Worm (Caenorhabditis elegans): ENCODE measurements around the gene T21C12.8.

Gene T21C12.8

ce11 chrIII:10595066-10595465 lies 42.2 kb upstream of the T21C12.8 start, which contains the start of gene Y45F3A.9:
TSS of gene Y45F3A.9 (minus strand) at chrIII:10595166.
- TF ChIP-seq mxl-1 (tag; optimal IDR thresholded peaks at IDR 0.05) (no peak), ceh-27 (GFP tag; optimal IDR thresholded peaks at IDR 0.05) (no peak), madf-6 (GFP tag; IDR thresholded peaks at IDR 0.05) (no peak), zfh-2 (GFP tag; conservative IDR thresholded peaks at IDR 0.05) (no peak), atf-7 (tag; optimal IDR thresholded peaks at IDR 0.05) (no peak), attf-5 (GFP tag; optimal IDR thresholded peaks at IDR 0.05) (no peak), ztf-6 (GFP tag; IDR thresholded peaks at IDR 0.05) (no peak), F57A8.1 (GFP tag; optimal IDR thresholded peaks at IDR 0.05) (no peak), aptf-2 (GFP tag; conservative IDR thresholded peaks at IDR 0.05) (no peak), madf-3 (GFP tag; IDR thresholded peaks at IDR 0.05) (no peak), F55B11.4 (tag; optimal IDR thresholded peaks at IDR 0.05; ENCODE audit: borderline replicate concordance, insufficient read depth) (no peak), F10E7.11 (tag; optimal IDR thresholded peaks at IDR 0.05) (no peak), madf-10 (tag; optimal IDR thresholded peaks at IDR 0.05) (no peak), T07F8.4 (tag; optimal IDR thresholded peaks at IDR 0.05) (no peak), dpff-1 (tag; optimal IDR thresholded peaks at IDR 0.05) (no peak), ama-1 (optimal IDR thresholded peaks at IDR 0.05) (no peak), ama-1 (GFP tag; optimal IDR thresholded peaks at IDR 0.05) (no peak)

- TF ChIP-seq ZK185.1 (tag; optimal IDR thresholded peaks at IDR 0.05; ENCODE audit: poor library complexity, severe bottlenecking): no peak
- TF ChIP-seq madf-3 (GFP tag; IDR thresholded peaks at IDR 0.05): no peak
- TF ChIP-seq unc-62 (GFP tag; optimal IDR thresholded peaks at IDR 0.05): no peak
- no peak for TF ChIP-seq ets-4 (GFP tag; optimal IDR thresholded peaks at IDR 0.05)
- no peak for TF ChIP-seq unc-130 (GFP tag; optimal IDR thresholded peaks at IDR 0.05)
- no peak for TF ChIP-seq fkh-3 (tag; optimal IDR thresholded peaks at IDR 0.05)
- no peak for TF ChIP-seq rpc-1 (optimal IDR thresholded peaks at IDR 0.05)
- no peak for TF ChIP-seq rpc-1 (tag; optimal IDR thresholded peaks at IDR 0.05)
- no peak for TF ChIP-seq snpc-1.1 (tag; optimal IDR thresholded peaks at IDR 0.05; ENCODE audit: insufficient read depth)
- TF ChIP-seq lin-54 (GFP tag; optimal IDR thresholded peaks at IDR 0.05): no peak
- TF ChIP-seq egl-44 (GFP tag; IDR thresholded peaks at IDR 0.05): no peak
- TF ChIP-seq snpc-1.3 (tag; optimal IDR thresholded peaks at IDR 0.05; ENCODE audit: insufficient read depth): no peak
- TF ChIP-seq Y53F4B.3 (GFP tag; IDR thresholded peaks at IDR 0.05): no peak
- no peak for TF ChIP-seq gei-17 (GFP tag; optimal IDR thresholded peaks at IDR 0.05)
- no peak for TF ChIP-seq ama-1 (optimal IDR thresholded peaks at IDR 0.05)
- no peak for TF ChIP-seq ama-1 (GFP tag; optimal IDR thresholded peaks at IDR 0.05)
- no peak for TF ChIP-seq sea-2 (GFP tag; IDR thresholded peaks at IDR 0.05)
- TF ChIP-seq hmg-20 (GFP tag; IDR thresholded peaks at IDR 0.05): no peak
- no peak for TF ChIP-seq atf-7 (tag; optimal IDR thresholded peaks at IDR 0.05)
- no peak for TF ChIP-seq ztf-6 (GFP tag; IDR thresholded peaks at IDR 0.05)
- no peak for TF ChIP-seq ccch-3 (GFP tag; optimal IDR thresholded peaks at IDR 0.05)
- TF ChIP-seq bed-1 (GFP tag; IDR thresholded peaks at IDR 0.05): no peak
These were observed 39.9 kb upstream of the T21C12.8 start, which contains the start of gene Y45F3A.8 for ce11 chrIII:10592729-10593128. TSS of gene Y45F3A.8 (minus strand) at chrIII:10592829.

ce11 chrIII:10592074-10592473 lies 39.2 kb upstream of the T21C12.8 start:
- no peak for TF ChIP-seq lag-1 (GFP tag; IDR thresholded peaks at IDR 0.05)
- TF ChIP-seq pha-4 (tag; optimal IDR thresholded peaks at IDR 0.05): no peak
- TF ChIP-seq aptf-2 (GFP tag; conservative IDR thresholded peaks at IDR 0.05): no peak
- TF ChIP-seq T07F8.4 (tag; optimal IDR thresholded peaks at IDR 0.05): no peak
- no peak for TF ChIP-seq cebp-2 (GFP tag; IDR thresholded peaks at IDR 0.05)
- peak; percentile 76 for TF ChIP-seq zfh-2 (GFP tag; conservative IDR thresholded peaks at IDR 0.05)
- TF ChIP-seq lin-26 (GFP tag; IDR thresholded peaks at IDR 0.05): no peak
- no peak for TF ChIP-seq Y56A3A.18 (GFP tag; IDR thresholded peaks at IDR 0.05)
- no peak for TF ChIP-seq snpc-3.4 (tag; optimal IDR thresholded peaks at IDR 0.05)
- TF ChIP-seq tbp1 (GFP tag; optimal IDR thresholded peaks at IDR 0.05): no peak
- TF ChIP-seq nfya-1 (tag; optimal IDR thresholded peaks at IDR 0.05; ENCODE audit: borderline replicate concordance, insufficient read depth): no peak
- TF ChIP-seq ceh-91 (GFP tag; IDR thresholded peaks at IDR 0.05): no peak
- TF ChIP-seq snpc-4 (GFP tag; optimal IDR thresholded peaks at IDR 0.05): peak; percentile 49
- TF ChIP-seq snpc-4 (tag; optimal IDR thresholded peaks at IDR 0.05): no peak
- no peak for TF ChIP-seq efl-1 (GFP tag; optimal IDR thresholded peaks at IDR 0.05)

Data from whole organism, young adult.